Fruit fly (Drosophila melanogaster) whole organism, embryonic: ENCODE measurements around the gene Pcd.

ENCODE experiments used
- Atf6 ChIP-seq: fragments of 200-800 bp; sonication (Bioruptor generic); IDR thresholded peaks from 2 replicates; pipeline ENCODE4 v1.3.6; 2022; ENCODE audit warnings: missing biosample characterization, missing genetic modification characterization
- Blimp-1 ChIP-seq: fragments of 200-800 bp; sonication (Bioruptor generic); optimal IDR thresholded peaks from 3 replicates; lab custom pipeline; 2018; ENCODE audit warnings: missing biosample characterization, missing genetic modification characterization, mild to moderate bottlenecking, moderate library complexity, missing genetic modification reagents
- BtbVII ChIP-seq: fragments of 200-800 bp; sonication (Bioruptor generic); optimal IDR thresholded peaks from 3 replicates; lab custom pipeline; 2017; ENCODE audit warnings: missing biosample characterization, mild to moderate bottlenecking, missing genetic modification characterization
- CG1233 ChIP-seq: fragments of 200-800 bp; sonication (Bioruptor generic); optimal IDR thresholded peaks from 4 replicates; lab custom pipeline; 2018; ENCODE audit warnings: missing biosample characterization, mild to moderate bottlenecking, missing genetic modification characterization
- CG13296 ChIP-seq: fragments of 200-800 bp; sonication (Bioruptor generic); optimal IDR thresholded peaks from 3 replicates; lab custom pipeline; 2018; ENCODE audit warnings: missing biosample characterization, mild to moderate bottlenecking, missing genetic modification characterization
- CG13424 ChIP-seq: fragments of 200-800 bp; sonication (Bioruptor generic); optimal IDR thresholded peaks from 2 replicates; lab custom pipeline; 2019; ENCODE audit warnings: missing biosample characterization, mild to moderate bottlenecking, missing genetic modification characterization, moderate library complexity
- CG14014 ChIP-seq: fragments of 200-800 bp; sonication (Bioruptor generic); IDR thresholded peaks from 2 replicates; pipeline ENCODE4 v1.3.6; 2022; ENCODE audit warnings: missing biosample characterization, missing genetic modification characterization
- CG16815 ChIP-seq: fragments of 200-800 bp; sonication (Bioruptor generic); optimal IDR thresholded peaks from 3 replicates; lab custom pipeline; 2017; ENCODE audit warnings: missing biosample characterization, mild to moderate bottlenecking, missing genetic modification characterization
- CG17612 ChIP-seq: fragments of 200-800 bp; sonication (Bioruptor generic); IDR thresholded peaks from 2 replicates; pipeline ENCODE4 v1.3.6; 2022; ENCODE audit warnings: missing biosample characterization, missing genetic modification characterization
- CG17912 ChIP-seq: fragments of 200-800 bp; sonication (Bioruptor generic); optimal IDR thresholded peaks from 2 replicates; lab custom pipeline; 2018; ENCODE audit warnings: missing biosample characterization, mild to moderate bottlenecking, missing genetic modification characterization
- CG2199 ChIP-seq: fragments of 200-800 bp; sonication (Bioruptor generic); IDR thresholded peaks from 3 replicates; pipeline ENCODE4 v1.3.6; 2022; ENCODE audit warnings: missing biosample characterization, missing genetic modification characterization
- CG31441 ChIP-seq: fragments of 200-800 bp; sonication (Bioruptor generic); IDR thresholded peaks from 2 replicates; pipeline ENCODE4 v1.3.6; 2022; ENCODE audit warnings: missing biosample characterization, missing genetic modification characterization
- CG42726 ChIP-seq: fragments of 200-800 bp; sonication (Bioruptor generic); IDR thresholded peaks from 2 replicates; pipeline ENCODE4 v1.3.6; 2022; ENCODE audit warnings: missing biosample characterization, missing genetic modification characterization; ENCODE audit not compliant: partially characterized antibody
- CG4424 ChIP-seq: fragments of 200-800 bp; sonication (Bioruptor generic); optimal IDR thresholded peaks from 3 replicates; lab custom pipeline; 2016; ENCODE audit warnings: missing biosample characterization, missing genetic modification characterization
- CG6254 ChIP-seq: fragments of 200-800 bp; sonication (Bioruptor generic); optimal IDR thresholded peaks from 3 replicates; lab custom pipeline; 2017; ENCODE audit warnings: mild to moderate bottlenecking, missing biosample characterization, missing genetic modification reagents, missing genetic modification characterization
- CG6683 ChIP-seq: fragments of 200-800 bp; sonication (Bioruptor generic); optimal IDR thresholded peaks from 2 replicates; lab custom pipeline; 2017; ENCODE audit warnings: missing biosample characterization, mild to moderate bottlenecking, missing genetic modification characterization, missing genetic modification reagents
- CG9215 ChIP-seq: fragments of 200-800 bp; sonication (Bioruptor generic); IDR thresholded peaks from 2 replicates; pipeline ENCODE4 v1.3.6; 2022; ENCODE audit warnings: missing biosample characterization, missing genetic modification characterization
- Hr78 ChIP-seq, 2 experiments: fragments of 200-800 bp in 1 of 2; fragments of >200 bp in 1 of 2; sonication (Bioruptor generic) in 1 of 2; optimal IDR thresholded peaks; 2 replicates each; lab custom pipeline; 2017 to 2019; ENCODE audit warnings: missing biosample characterization in 2 of 2, missing genetic modification characterization in 2 of 2, mild to moderate bottlenecking in 1 of 2, moderate library complexity in 1 of 2
- Max ChIP-seq: fragments of 200-800 bp; sonication (Bioruptor generic); optimal IDR thresholded peaks from 2 replicates; lab custom pipeline; 2016; ENCODE audit warnings: missing biosample characterization, mild to moderate bottlenecking, missing genetic modification characterization
- Mes4 ChIP-seq: fragments of 200-800 bp; sonication (Bioruptor generic); optimal IDR thresholded peaks from 2 replicates; lab custom pipeline; 2016; ENCODE audit warnings: missing biosample characterization, missing genetic modification characterization
- NC2α ChIP-seq: fragments of 200-800 bp; sonication (Bioruptor generic); optimal IDR thresholded peaks from 2 replicates; lab custom pipeline; 2016; ENCODE audit warnings: missing biosample characterization, missing genetic modification characterization
- NfI ChIP-seq: fragments of 200-800 bp; sonication (Bioruptor generic); optimal IDR thresholded peaks from 3 replicates; lab custom pipeline; 2018; ENCODE audit warnings: missing biosample characterization, mild to moderate bottlenecking, missing genetic modification characterization, moderate library complexity
- Poxn ChIP-seq: fragments of 200-800 bp; sonication (Bioruptor generic); IDR thresholded peaks from 2 replicates; pipeline ENCODE4 v1.3.6; 2022; ENCODE audit warnings: missing biosample characterization, missing genetic modification characterization
- Scr ChIP-seq: fragments of 200-800 bp; sonication (Bioruptor generic); IDR thresholded peaks from 2 replicates; pipeline ENCODE4 v1.3.6; 2022; ENCODE audit warnings: missing biosample characterization, missing genetic modification characterization; ENCODE audit not compliant: partially characterized antibody
- Taf1 ChIP-seq: fragments of 200-800 bp; sonication (Bioruptor generic); IDR thresholded peaks from 2 replicates; pipeline ENCODE4 v1.3.6; 2022; ENCODE audit warnings: missing biosample characterization, missing genetic modification characterization
- bsh ChIP-seq, 2 experiments: fragments of 200-800 bp; sonication (Bioruptor generic); optimal IDR thresholded peaks; 2 replicates each; lab custom pipeline; 2017 to 2018; ENCODE audit warnings: mild to moderate bottlenecking in 2 of 2, missing biosample characterization in 2 of 2, missing genetic modification characterization in 2 of 2, moderate library complexity in 1 of 2
- chm ChIP-seq: fragments of 200-800 bp; sonication (Bioruptor generic); IDR thresholded peaks from 2 replicates; pipeline ENCODE4 v1.3.6; 2022; ENCODE audit warnings: missing biosample characterization, missing genetic modification characterization
- ci ChIP-seq: fragments of 200-800 bp; sonication (Bioruptor generic); IDR thresholded peaks from 3 replicates; pipeline ENCODE4 v1.3.6; 2022; ENCODE audit warnings: missing biosample characterization, missing genetic modification characterization
- croc ChIP-seq: fragments of 200-800 bp; sonication (Bioruptor generic); conservative IDR thresholded peaks from 3 replicates; pipeline ENCODE4 v1.3.6; 2022; ENCODE audit warnings: missing biosample characterization, missing genetic modification characterization
- ems ChIP-seq: fragments of 200-800 bp; sonication (Bioruptor generic); optimal IDR thresholded peaks from 3 replicates; lab custom pipeline; 2016; ENCODE audit warnings: missing biosample characterization, missing genetic modification characterization
- fd96Cb ChIP-seq: fragments of 200-800 bp; sonication (Bioruptor generic); optimal IDR thresholded peaks from 2 replicates; lab custom pipeline; 2018; ENCODE audit warnings: missing biosample characterization, mild to moderate bottlenecking, missing genetic modification characterization, moderate library complexity
- gem ChIP-seq: fragments of 200-800 bp; sonication (Bioruptor generic); optimal IDR thresholded peaks from 2 replicates; lab custom pipeline; 2019; ENCODE audit warnings: missing biosample characterization, mild to moderate bottlenecking, missing genetic modification characterization, moderate library complexity
- h ChIP-seq: fragments of >200 bp; optimal IDR thresholded peaks from 2 replicates; lab custom pipeline; 2017
- ind ChIP-seq: fragments of 200-800 bp; sonication (Bioruptor generic); optimal IDR thresholded peaks from 3 replicates; lab custom pipeline; 2016; ENCODE audit warnings: missing biosample characterization, missing genetic modification characterization
- knrl ChIP-seq: fragments of 200-800 bp; sonication (Bioruptor generic); IDR thresholded peaks from 3 replicates; pipeline ENCODE4 v1.3.6; 2022; ENCODE audit warnings: missing biosample characterization, missing genetic modification characterization; ENCODE audit not compliant: partially characterized antibody
- nmo ChIP-seq: fragments of 200-800 bp; sonication (Bioruptor generic); optimal IDR thresholded peaks from 2 replicates; lab custom pipeline; 2018; ENCODE audit warnings: missing biosample characterization, mild to moderate bottlenecking, missing genetic modification characterization, moderate library complexity
- nom ChIP-seq: fragments of 200-800 bp; sonication (Bioruptor generic); optimal IDR thresholded peaks from 2 replicates; lab custom pipeline; 2017; ENCODE audit warnings: missing biosample characterization, missing genetic modification characterization, mild to moderate bottlenecking, moderate library complexity, missing genetic modification reagents
- oc ChIP-seq: fragments of 200-800 bp; sonication (Bioruptor generic); optimal IDR thresholded peaks from 2 replicates; lab custom pipeline; 2018; ENCODE audit warnings: missing biosample characterization, mild to moderate bottlenecking, missing genetic modification characterization, moderate library complexity
- otp ChIP-seq: fragments of 200-800 bp; sonication (Bioruptor generic); IDR thresholded peaks from 3 replicates; pipeline ENCODE4, ENCODE4 v1.3.6; 2022; ENCODE audit warnings: missing biosample characterization, missing genetic modification characterization
- phol ChIP-seq: fragments of 200-800 bp; sonication (Bioruptor generic); optimal IDR thresholded peaks from 3 replicates; lab custom pipeline; 2018; ENCODE audit warnings: missing biosample characterization, mild to moderate bottlenecking, missing genetic modification characterization, moderate library complexity
- pita ChIP-seq: fragments of 200-800 bp; sonication (Bioruptor generic); optimal IDR thresholded peaks from 2 replicates; lab custom pipeline; 2017; ENCODE audit warnings: missing biosample characterization, mild to moderate bottlenecking, missing genetic modification characterization
- pros ChIP-seq: fragments of 200-800 bp; sonication (Bioruptor generic); optimal IDR thresholded peaks from 3 replicates; lab custom pipeline; 2019; ENCODE audit warnings: missing biosample characterization, mild to moderate bottlenecking, missing genetic modification characterization, moderate library complexity
- sc ChIP-seq, 3 experiments: fragments of >200 bp in 2 of 3; fragments of 200-800 bp in 1 of 3; sonication (Bioruptor generic) in 1 of 3; optimal IDR thresholded peaks; 2 replicates in 2 of 3; 3 replicates in 1 of 3; lab custom pipeline; 2017; ENCODE audit warnings: mild to moderate bottlenecking in 1 of 3, missing biosample characterization in 1 of 3, missing genetic modification characterization in 1 of 3, missing genetic modification reagents in 1 of 3
- sd ChIP-seq: fragments of 200-800 bp; sonication (Bioruptor generic); optimal IDR thresholded peaks from 3 replicates; lab custom pipeline; 2018; ENCODE audit warnings: missing biosample characterization, mild to moderate bottlenecking, missing genetic modification characterization, moderate library complexity
- slou ChIP-seq: fragments of 200-800 bp; sonication (Bioruptor generic); optimal IDR thresholded peaks from 3 replicates; lab custom pipeline; 2016; ENCODE audit warnings: missing biosample characterization, missing genetic modification characterization
- stwl ChIP-seq: fragments of 200-800 bp; sonication (Bioruptor generic); optimal IDR thresholded peaks from 3 replicates; lab custom pipeline; 2018; ENCODE audit warnings: missing biosample characterization, mild to moderate bottlenecking, missing genetic modification characterization, moderate library complexity
- tio ChIP-seq: fragments of 200-800 bp; sonication (Bioruptor generic); optimal IDR thresholded peaks from 2 replicates; lab custom pipeline; 2017; ENCODE audit warnings: missing biosample characterization, missing genetic modification characterization, inconsistent platforms
- tup ChIP-seq: fragments of 200-800 bp; sonication (Bioruptor generic); optimal IDR thresholded peaks from 2 replicates; lab custom pipeline; 2016; ENCODE audit warnings: missing biosample characterization, mild to moderate bottlenecking, missing genetic modification characterization, moderate library complexity
- twi ChIP-seq: fragments of 200-800 bp; optimal IDR thresholded peaks from 2 replicates; lab custom pipeline; 2019; ENCODE audit warnings: missing biosample characterization, mild to moderate bottlenecking, missing genetic modification characterization, moderate library complexity

The Pcd gene

DNA sequence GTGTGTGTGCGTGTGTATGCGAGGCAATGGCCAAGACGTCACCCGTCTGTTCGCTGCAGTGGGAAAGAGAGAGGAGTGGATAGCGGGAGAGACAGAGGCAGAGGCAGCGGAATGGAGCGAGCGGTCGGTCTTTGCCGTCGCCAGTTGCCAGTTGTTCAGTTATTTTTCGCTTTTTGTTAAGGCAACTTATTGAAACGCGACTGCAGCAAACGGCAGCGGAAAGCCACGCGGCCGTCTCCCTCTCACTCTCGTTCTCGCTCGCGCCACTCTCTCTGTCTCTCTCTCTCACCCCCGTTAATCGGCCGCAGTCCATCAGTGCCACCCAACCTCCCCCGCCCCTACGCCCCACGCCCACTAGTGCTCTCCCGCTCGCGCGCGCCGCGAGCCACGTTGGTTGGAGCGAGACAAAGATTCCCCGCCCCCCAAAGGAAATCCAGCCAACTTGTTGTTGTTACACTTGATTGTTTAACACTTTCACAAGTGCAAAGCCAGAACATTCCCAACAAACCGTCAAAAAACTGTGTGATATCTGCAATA is 49.9 kb downstream of the Pcd start (continued):
- TF ChIP-seq knrl (GFP tag; lab: Robert Waterston, UW) (peak; percentile 35; the same call in 1 of the 3 replicates), nmo (GFP tag; lab: Kevin White, UChicago) (no peak), Atf6 (peak; percentile 69), Hr78 (GFP tag; optimal IDR thresholded peaks at IDR 0.05; lab: Kevin White, UChicago) (peak in 1 of 2 experiments; percentile 45), tup (GFP tag; lab: Kevin White, UChicago) (no peak), Max (GFP tag; lab: Kevin White, UChicago) (no peak), CG9215 (GFP tag; lab: Robert Waterston, UW) (no peak), gem (tag; lab: Kevin White, UChicago) (no peak), oc (tag; lab: Kevin White, UChicago) (peak; percentile 61), h (lab: Kevin White, UChicago) (no peak), sd (tag; lab: Kevin White, UChicago) (peak; percentile 94), fd96Cb (tag; lab: Kevin White, UChicago) (no peak), CG14014 (GFP tag; lab: Robert Waterston, UW) (peak; percentile 5; the same call in 1 of the 2 replicates), croc (GFP tag; lab: Robert Waterston, UW) (no peak), CG6254 (GFP tag; lab: Kevin White, UChicago) (peak; percentile 23), CG42726 (GFP tag; lab: Robert Waterston, UW) (peak; percentile 57), CG6683 (GFP tag; lab: Kevin White, UChicago) (peak; percentile 26), phol (no peak), bsh (GFP tag; optimal IDR thresholded peaks at IDR 0.05; lab: Kevin White, UChicago) (peak in 1 of 2 experiments; percentile 40), tio (GFP tag; lab: Kevin White, UChicago) (no peak), stwl (tag; lab: Kevin White, UChicago) (peak; percentile 5), slou (no peak), Mes4 (GFP tag; lab: Kevin White, UChicago) (no peak), NfI (GFP tag; lab: Kevin White, UChicago) (no peak), CG17612 (no peak), CG1233 (GFP tag; lab: Kevin White, UChicago) (no peak), CG13424 (tag; lab: Kevin White, UChicago) (no peak), pros (peak; percentile 69), CG4424 (no peak), sc (optimal IDR thresholded peaks at IDR 0.05; lab: Kevin White, UChicago) (no peak), sc (GFP tag; optimal IDR thresholded peaks at IDR 0.05; lab: Kevin White, UChicago) (no peak), ind (GFP tag; lab: Kevin White, UChicago) (no peak), pita (GFP tag; lab: Kevin White, UChicago) (no peak), NC2α (GFP tag; lab: Kevin White, UChicago) (no peak), Poxn (GFP tag; lab: Robert Waterston, UW) (no peak), nom (GFP tag; lab: Kevin White, UChicago) (peak; percentile 75), CG13296 (GFP tag; lab: Kevin White, UChicago) (peak; percentile 27), CG17912 (GFP tag; lab: Kevin White, UChicago) (peak; percentile 36), Blimp-1 (GFP tag; lab: Kevin White, UChicago) (peak; percentile 62), twi (tag; lab: Kevin White, UChicago) (no peak), chm (GFP tag; lab: Robert Waterston, UW) (peak; percentile 62; the same call in 1 of the 2 replicates), Taf1 (GFP tag; lab: Robert Waterston, UW) (peak; percentile 22; the same call in 1 of the 2 replicates), CG16815 (GFP tag; lab: Kevin White, UChicago) (no peak), ems (GFP tag; lab: Kevin White, UChicago) (no peak), CG31441 (GFP tag; lab: Robert Waterston, UW) (no peak), CG2199 (peak; percentile 84; the same call in 2 of the 3 replicates), Scr (peak; percentile 47), otp (GFP tag; lab: Robert Waterston, UW) (0 out of 3 replicates have a peak, but pooled peaks have one; percentile 67), ci (GFP tag; lab: Robert Waterston, UW) (peak; percentile 80; the same call in 2 of the 3 replicates), BtbVII (GFP tag; lab: Kevin White, UChicago) (peak; percentile 62)
